Fruit fly (Drosophila melanogaster): ENCODE measurements around the gene Ldaf1.

Gene Ldaf1

dm6 chrX:1880139-1880556, 21.6 kb downstream of the Ldaf1 start, which contains the start of gene Coa8 (continued):
- TF ChIP-seq Ets21C (GFP tag; optimal IDR thresholded peaks at IDR 0.05) (peak; percentile 2), lz (GFP tag; optimal IDR thresholded peaks at IDR 0.05) (peak; percentile 41), CG3919 (GFP tag; optimal IDR thresholded peaks at IDR 0.05) (peak; percentile 40), CG11902 (GFP tag; optimal IDR thresholded peaks at IDR 0.05) (no peak), CG11294 (GFP tag; IDR thresholded peaks at IDR 0.05) (0 out of 2 replicates have a peak, but pooled peaks have one; percentile 29), CG3032 (tag; optimal IDR thresholded peaks at IDR 0.05) (peak; percentile 48), OdsH (GFP tag; optimal IDR thresholded peaks at IDR 0.05) (no peak), Smox (GFP tag; optimal IDR thresholded peaks at IDR 0.05) (peak; percentile 33), Met (GFP tag; optimal IDR thresholded peaks at IDR 0.05) (no peak), dsx (GFP tag; optimal IDR thresholded peaks at IDR 0.05; ENCODE audit: poor library complexity, severe bottlenecking) (no peak)

dm6 chrX:1879606-1880110, 22.1 kb downstream of the Ldaf1 start, which contains the start of gene CG14818:
Gene CG14818, minus strand, starts transcription at chrX:1879774.
- TF ChIP-seq topi (GFP tag; optimal IDR thresholded peaks at IDR 0.05) (peak; percentile 71), svp (GFP tag) (peak; percentile 96), CG9139 (GFP tag; optimal IDR thresholded peaks at IDR 0.05) (no peak), Lpt (GFP tag; optimal IDR thresholded peaks at IDR 0.05) (peak; percentile 42), vri (GFP tag; optimal IDR thresholded peaks at IDR 0.05) (no peak), dac (GFP tag; optimal IDR thresholded peaks at IDR 0.05) (peak; percentile 39), CG6163 (GFP tag; IDR thresholded peaks at IDR 0.05) (peak; percentile 66), CG7368 (GFP tag; optimal IDR thresholded peaks at IDR 0.05) (peak; percentile 18), net (GFP tag; optimal IDR thresholded peaks at IDR 0.05) (peak; percentile 11), CG16779 (tag; optimal IDR thresholded peaks at IDR 0.05) (no peak), CG8632 (GFP tag; optimal IDR thresholded peaks at IDR 0.05) (no peak), CG1621 (tag; optimal IDR thresholded peaks at IDR 0.05) (peak; percentile 45), OdsH (GFP tag; optimal IDR thresholded peaks at IDR 0.05) (no peak), Sox15 (GFP tag; optimal IDR thresholded peaks at IDR 0.05) (peak; percentile 63), CG6854 (GFP tag; optimal IDR thresholded peaks at IDR 0.05) (peak; percentile 20), acj6 (GFP tag; optimal IDR thresholded peaks at IDR 0.05) (peak; percentile 53), CG6276 (GFP tag; optimal IDR thresholded peaks at IDR 0.05) (no peak), CG4318 (GFP tag; optimal IDR thresholded peaks at IDR 0.05) (no peak), cyc (GFP tag; optimal IDR thresholded peaks at IDR 0.05) (peak; percentile 63), CG11762 (GFP tag; optimal IDR thresholded peaks at IDR 0.05; ENCODE audit: insufficient read depth) (peak; percentile 35), eg (GFP tag; IDR thresholded peaks at IDR 0.05) (peak; percentile 79), Smox (GFP tag; optimal IDR thresholded peaks at IDR 0.05) (peak; percentile 64), CG34406 (GFP tag; optimal IDR thresholded peaks at IDR 0.05) (peak; percentile 41), Blimp-1 (GFP tag; optimal IDR thresholded peaks at IDR 0.05) (no peak), esn (GFP tag; optimal IDR thresholded peaks at IDR 0.05) (peak; percentile 69), Sox14 (GFP tag; optimal IDR thresholded peaks at IDR 0.05) (peak; percentile 55), CG10669 (GFP tag; optimal IDR thresholded peaks at IDR 0.05) (no peak), CG11294 (GFP tag; IDR thresholded peaks at IDR 0.05) (0 out of 2 replicates have a peak, but pooled peaks have one; percentile 44), CG3032 (tag; optimal IDR thresholded peaks at IDR 0.05) (peak; percentile 21), CG6808 (GFP tag; optimal IDR thresholded peaks at IDR 0.05) (no peak), CG15336 (GFP tag; IDR thresholded peaks at IDR 0.05) (peak; percentile 53), ss (GFP tag; optimal IDR thresholded peaks at IDR 0.05) (peak in 1 of 2 experiments; percentile 25), CG8319 (GFP tag; optimal IDR thresholded peaks at IDR 0.05) (no peak), Ets96B (tag; optimal IDR thresholded peaks at IDR 0.05) (no peak), CG6792 (GFP tag; optimal IDR thresholded peaks at IDR 0.05) (peak; percentile 35), Eip75B (GFP tag; optimal IDR thresholded peaks at IDR 0.05) (no peak), dsx (GFP tag; optimal IDR thresholded peaks at IDR 0.05; ENCODE audit: poor library complexity, severe bottlenecking) (peak; percentile 17), Gug (GFP tag; IDR thresholded peaks at IDR 0.05) (peak; percentile 42), achi (GFP tag; optimal IDR thresholded peaks at IDR 0.05) (peak; percentile 54), salr (GFP tag; optimal IDR thresholded peaks at IDR 0.05) (no peak), fd85E (GFP tag; optimal IDR thresholded peaks at IDR 0.05) (no peak), Sox102F (GFP tag; optimal IDR thresholded peaks at IDR 0.05) (no peak), Hr4 (GFP tag; optimal IDR thresholded peaks at IDR 0.05) (no peak), CG8119 (GFP tag; IDR thresholded peaks at IDR 0.05) (peak; percentile 54; the same call in 2 of the 3 replicates)
